Worm (Caenorhabditis elegans) whole organism, mixed stage, embryonic: ENCODE measurements around the gene set-30.

Experiments used
- bed-3 ChIP-seq: fragments of 200-800 bp; sonication (Bioruptor generic); optimal IDR thresholded peaks from 3 replicates; lab custom pipeline; 2018; ENCODE audit warnings: mild to moderate bottlenecking, missing genetic modification characterization, moderate library complexity, missing compliant biosample characterization
- blmp-1 ChIP-seq: fragments of 150-350 bp; optimal IDR thresholded peaks from 2 replicates; lab custom pipeline; 2014; ENCODE audit warnings: missing biosample characterization, missing genetic modification characterization
- ceh-39 ChIP-seq: fragments of 150-350 bp; optimal IDR thresholded peaks from 2 replicates; lab custom pipeline; 2014; ENCODE audit warnings: missing biosample characterization, missing genetic modification characterization
- ceh-43 ChIP-seq: fragments of 200-800 bp; sonication (Bioruptor generic); optimal IDR thresholded peaks from 2 replicates; lab custom pipeline; 2018; ENCODE audit warnings: mild to moderate bottlenecking, missing genetic modification characterization, moderate library complexity, missing compliant biosample characterization
- ces-1 ChIP-seq: fragments of 150-350 bp; optimal IDR thresholded peaks from 2 replicates; lab custom pipeline; 2014; ENCODE audit warnings: missing biosample characterization, missing genetic modification reagents, missing genetic modification characterization
- cnd-1 ChIP-seq: fragments of 200-800 bp; sonication (Bioruptor generic); optimal IDR thresholded peaks from 2 replicates; lab custom pipeline; 2018; ENCODE audit warnings: mild to moderate bottlenecking, missing genetic modification characterization, missing compliant biosample characterization
- elt-3 ChIP-seq: fragments of 150-350 bp; optimal IDR thresholded peaks from 2 replicates; lab custom pipeline; 2014; ENCODE audit warnings: missing biosample characterization, missing genetic modification characterization
- flh-1 ChIP-seq: fragments of 200-800 bp; sonication (Bioruptor generic); optimal IDR thresholded peaks from 2 replicates; lab custom pipeline; 2018; ENCODE audit warnings: mild to moderate bottlenecking, missing genetic modification characterization, moderate library complexity, missing compliant biosample characterization
- ham-2 ChIP-seq: fragments of 200-800 bp; sonication (Bioruptor generic); optimal IDR thresholded peaks from 2 replicates; lab custom pipeline; 2018; ENCODE audit warnings: mild to moderate bottlenecking, missing genetic modification characterization, missing compliant biosample characterization
- hlh-1 ChIP-seq: fragments of 150-350 bp; optimal IDR thresholded peaks from 2 replicates; lab custom pipeline; 2014; ENCODE audit warnings: missing biosample characterization, missing genetic modification reagents, missing genetic modification characterization
- lin-13 ChIP-seq: fragments of 150-350 bp; optimal IDR thresholded peaks from 2 replicates; lab custom pipeline; 2014; ENCODE audit warnings: missing biosample characterization, missing genetic modification characterization
- lin-32 ChIP-seq: fragments of 200-800 bp; sonication (Bioruptor generic); optimal IDR thresholded peaks from 2 replicates; lab custom pipeline; 2018; ENCODE audit warnings: mild to moderate bottlenecking, missing genetic modification characterization, missing compliant biosample characterization
- lsy-2 ChIP-seq: fragments of 150-350 bp; optimal IDR thresholded peaks from 2 replicates; lab custom pipeline; 2014; ENCODE audit warnings: missing biosample characterization, missing genetic modification characterization
- mep-1 ChIP-seq: fragments of 150-350 bp; optimal IDR thresholded peaks from 2 replicates; lab custom pipeline; 2017; ENCODE audit warnings: missing biosample characterization, missing genetic modification reagents, missing genetic modification characterization, inconsistent platforms
- nhr-12 ChIP-seq: fragments of 150-350 bp; optimal IDR thresholded peaks from 2 replicates; lab custom pipeline; 2014; ENCODE audit warnings: missing biosample characterization, missing genetic modification characterization
- nhr-2 ChIP-seq: fragments of 150-350 bp; optimal IDR thresholded peaks from 2 replicates; lab custom pipeline; 2014; ENCODE audit warnings: missing biosample characterization, missing genetic modification characterization
- nhr-237 ChIP-seq: fragments of 150-350 bp; optimal IDR thresholded peaks from 2 replicates; lab custom pipeline; 2014; ENCODE audit warnings: missing biosample characterization, missing genetic modification characterization
- nhr-28 ChIP-seq: fragments of 150-350 bp; optimal IDR thresholded peaks from 2 replicates; lab custom pipeline; 2014; ENCODE audit warnings: missing biosample characterization, missing genetic modification characterization
- nhr-76 ChIP-seq: sonication (generic microtip); optimal IDR thresholded peaks from 2 replicates; lab custom pipeline; 2017; ENCODE audit warnings: missing biosample characterization, missing genetic modification characterization
- pha-4 ChIP-seq: fragments of 150-350 bp; optimal IDR thresholded peaks from 2 replicates; lab custom pipeline; 2018; ENCODE audit warnings: missing biosample characterization, missing genetic modification reagents, missing genetic modification characterization
- sem-2 ChIP-seq: fragments of 200-800 bp; sonication (Bioruptor generic); optimal IDR thresholded peaks from 2 replicates; lab custom pipeline; 2018; ENCODE audit warnings: mild to moderate bottlenecking, missing genetic modification characterization, missing compliant biosample characterization
- snpc-4 ChIP-seq: fragments of 150-350 bp; optimal IDR thresholded peaks from 2 replicates; lab custom pipeline; 2014; ENCODE audit warnings: missing biosample characterization, missing genetic modification characterization
- sptf-1 ChIP-seq: sonication (generic microtip); optimal IDR thresholded peaks from 2 replicates; lab custom pipeline; 2017; ENCODE audit warnings: mild to moderate bottlenecking, missing genetic modification characterization, moderate library complexity, missing compliant biosample characterization
- tbx-8 ChIP-seq: fragments of 200-800 bp; sonication (Bioruptor generic); optimal IDR thresholded peaks from 2 replicates; lab custom pipeline; 2018; ENCODE audit warnings: mild to moderate bottlenecking, missing genetic modification characterization, moderate library complexity, missing compliant biosample characterization
- unc-120 ChIP-seq: sonication (generic microtip); optimal IDR thresholded peaks from 2 replicates; lab custom pipeline; 2017; ENCODE audit warnings: missing genetic modification characterization, missing compliant biosample characterization; ENCODE audit not compliant: poor library complexity, severe bottlenecking
- unc-62 ChIP-seq: fragments of 150-350 bp; optimal IDR thresholded peaks from 2 replicates; lab custom pipeline; 2014; ENCODE audit warnings: missing biosample characterization, missing genetic modification reagents, missing genetic modification characterization
- zip-8 ChIP-seq: fragments of 150-350 bp; optimal IDR thresholded peaks from 2 replicates; lab custom pipeline; 2014; ENCODE audit warnings: missing biosample characterization, missing genetic modification characterization
- ztf-11 ChIP-seq: fragments of 150-350 bp; optimal IDR thresholded peaks from 2 replicates; lab custom pipeline; 2014; ENCODE audit warnings: missing biosample characterization, missing genetic modification characterization

The set-30 gene

ce11 chrX:5024300-5024699 is 25.2 kb downstream of the set-30 start, which contains the start of gene ZC449.1:
ZC449.1 (plus strand) TSS chrX:5024420.
- TF ChIP-seq mep-1 (no peak), ham-2 (GFP tag; lab: Kevin White, UChicago) (peak; percentile 51)
- TF ChIP-seq, all 35 proteins: peak for 1

- TF ChIP-seq ceh-39 (tag; lab: Kevin White, UChicago) (no peak), ces-1 (no peak), nhr-12 (tag; lab: Kevin White, UChicago) (no peak), blmp-1 (tag; lab: Kevin White, UChicago) (no peak), unc-120 (no peak), nhr-2 (tag; lab: Kevin White, UChicago) (no peak), unc-62 (GFP tag; lab: Kevin White, UChicago) (no peak), pha-4 (tag; lab: Kevin White, UChicago) (no peak), nhr-28 (tag; lab: Kevin White, UChicago) (no peak), tbx-8 (GFP tag; lab: Kevin White, UChicago) (no peak)
These were observed 27.4 kb downstream of the set-30 start for ce11 chrX:5026461-5026860.

- no peak for TF ChIP-seq nhr-2 (tag; lab: Kevin White, UChicago)
- TF ChIP-seq ceh-43 (GFP tag; lab: Kevin White, UChicago), result no peak
- TF ChIP-seq ces-1, result peak; percentile 73
- no peak for TF ChIP-seq nhr-76 (tag; lab: Kevin White, UChicago)
- TF ChIP-seq lin-13, result no peak
- no peak for TF ChIP-seq lin-32 (GFP tag; lab: Kevin White, UChicago)
- peak; percentile 44 for TF ChIP-seq hlh-1
- TF ChIP-seq, all 35 proteins: peak for 2
These were observed 29.0 kb downstream of the set-30 start for ce11 chrX:5027923-5028592.

ce11 chrX:5028593-5028955 is 29.5 kb downstream of the set-30 start:
- TF ChIP-seq nhr-2 (tag; lab: Kevin White, UChicago) (no peak), blmp-1 (tag; lab: Kevin White, UChicago) (no peak), zip-8 (no peak), flh-1 (GFP tag; lab: Kevin White, UChicago) (no peak), lin-32 (GFP tag; lab: Kevin White, UChicago) (no peak), lsy-2 (tag; lab: Kevin White, UChicago) (no peak)

- TF ChIP-seq blmp-1 (tag; lab: Kevin White, UChicago), result no peak
- peak; percentile 99 for TF ChIP-seq ces-1
These were observed 32.7 kb downstream of the set-30 start for ce11 chrX:5031742-5032141.

ce11 chrX:5033868-5034267 is 34.8 kb downstream of the set-30 start, which contains the start of gene ZC449.4:
ZC449.4 (minus strand) TSS chrX:5033968.
- TF ChIP-seq ces-1, result peak; percentile 20
- TF ChIP-seq tbx-8 (GFP tag; lab: Kevin White, UChicago), result no peak
- TF ChIP-seq sptf-1, result no peak
- TF ChIP-seq, all 35 proteins: peak for 1

- no peak for TF ChIP-seq lsy-2 (tag; lab: Kevin White, UChicago)
- no peak for TF ChIP-seq nhr-2 (tag; lab: Kevin White, UChicago)
- TF ChIP-seq ham-2 (GFP tag; lab: Kevin White, UChicago), result no peak
- TF ChIP-seq sem-2 (GFP tag; lab: Kevin White, UChicago), result no peak
- TF ChIP-seq cnd-1 (tag; lab: Kevin White, UChicago), result no peak
- TF ChIP-seq nhr-237, result no peak
- no peak for TF ChIP-seq nhr-76 (tag; lab: Kevin White, UChicago)
- no peak for TF ChIP-seq snpc-4 (tag; lab: Kevin White, UChicago)
- TF ChIP-seq elt-3 (tag; lab: Kevin White, UChicago), result no peak
- no peak for TF ChIP-seq bed-3 (GFP tag; lab: Kevin White, UChicago)
- TF ChIP-seq ceh-43 (GFP tag; lab: Kevin White, UChicago), result no peak
- TF ChIP-seq pha-4 (tag; lab: Kevin White, UChicago), result no peak
- no peak for TF ChIP-seq ztf-11 (tag; lab: Kevin White, UChicago)
- TF ChIP-seq nhr-28 (tag; lab: Kevin White, UChicago), result no peak
- TF ChIP-seq nhr-12 (tag; lab: Kevin White, UChicago), result no peak
- no peak for TF ChIP-seq ces-1
- TF ChIP-seq, all 35 proteins: peak for 0
These were observed 38.6 kb downstream of the set-30 start, which contains the start of gene ZC449.5 for ce11 chrX:5037673-5038072. ZC449.5 (minus strand) TSS chrX:5037773.
